Worm (Caenorhabditis elegans) whole organism, L2 larva: ENCODE results near the gene srab-12.

Experiments used
- ceh-82 ChIP-seq: fragments of 150-350 bp; optimal IDR thresholded peaks from 2 replicates; lab custom pipeline; 2014; ENCODE audit warnings: missing biosample characterization, missing genetic modification characterization
- nhr-77 ChIP-seq: fragments of 150-350 bp; optimal IDR thresholded peaks from 2 replicates; lab custom pipeline; 2014; ENCODE audit warnings: missing biosample characterization, missing genetic modification characterization
- unc-39 ChIP-seq: fragments of 150-350 bp; optimal IDR thresholded peaks from 2 replicates; lab custom pipeline; 2014; ENCODE audit warnings: missing biosample characterization, missing genetic modification characterization

DNA sequence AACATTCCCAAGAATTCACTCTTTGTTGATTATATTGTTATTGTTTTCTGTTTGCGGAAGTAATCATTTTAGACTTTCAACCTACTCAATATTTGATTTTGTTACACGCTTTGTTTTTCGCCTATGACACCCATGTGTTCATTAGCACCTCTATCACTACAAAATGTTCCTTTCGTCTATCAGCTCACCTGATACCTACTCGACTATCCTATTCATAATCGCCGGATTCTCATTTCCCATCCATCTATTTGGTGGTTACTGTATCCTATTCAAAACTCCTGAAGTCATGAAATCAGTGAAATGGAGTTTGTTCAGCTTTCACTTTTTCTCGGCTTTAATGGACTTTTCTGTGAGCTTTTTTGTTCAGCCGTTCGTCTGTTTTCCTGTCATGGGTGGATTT, 21.9 kb upstream of the srab-12 start, which contains the start of gene srh-291:
- TF ChIP-seq unc-39 (tag; lab: Kevin White, UChicago) (no peak), ceh-82 (tag; lab: Kevin White, UChicago) (no peak), nhr-77 (no peak)
